Fruit fly (Drosophila melanogaster) whole organism, embryonic: ENCODE measurements around the gene SecCl.

ENCODE experiments used
- CG6254 ChIP-seq: fragments of 200-800 bp; sonication (Bioruptor generic); optimal IDR thresholded peaks from 3 replicates; lab custom pipeline; 2017; ENCODE audit warnings: mild to moderate bottlenecking, missing biosample characterization, missing genetic modification reagents, missing genetic modification characterization
- Camta ChIP-seq: fragments of 200-800 bp; sonication (Bioruptor generic); optimal IDR thresholded peaks from 2 replicates; lab custom pipeline; 2016; ENCODE audit warnings: missing biosample characterization, missing genetic modification characterization
- Lhr ChIP-seq: fragments of 200-800 bp; sonication (Bioruptor generic); optimal IDR thresholded peaks from 3 replicates; lab custom pipeline; 2017; ENCODE audit warnings: mild to moderate bottlenecking, missing biosample characterization, missing genetic modification reagents, missing genetic modification characterization
- amos ChIP-seq: fragments of 200-800 bp; sonication (Bioruptor generic); IDR thresholded peaks from 2 replicates; pipeline ENCODE4 v1.3.6; 2022; ENCODE audit warnings: missing biosample characterization, missing genetic modification characterization; ENCODE audit not compliant: partially characterized antibody
- ara ChIP-seq: fragments of 200-800 bp; sonication (Bioruptor generic); IDR thresholded peaks from 2 replicates; pipeline ENCODE4 v1.3.6; 2022; ENCODE audit warnings: missing biosample characterization, missing genetic modification characterization
- bab2 ChIP-seq: fragments of 200-800 bp; sonication (Bioruptor generic); optimal IDR thresholded peaks from 2 replicates; lab custom pipeline; 2016; ENCODE audit warnings: missing biosample characterization, missing genetic modification characterization
- emc ChIP-seq: fragments of 200-800 bp; sonication (Bioruptor generic); optimal IDR thresholded peaks from 2 replicates; lab custom pipeline; 2016; ENCODE audit warnings: missing biosample characterization, missing genetic modification characterization
- gce ChIP-seq: fragments of 200-800 bp; sonication (Bioruptor generic); IDR thresholded peaks from 3 replicates; pipeline ENCODE4 v1.3.6; 2022; ENCODE audit warnings: missing biosample characterization, missing genetic modification characterization
- klu ChIP-seq: fragments of 200-800 bp; sonication (Bioruptor generic); IDR thresholded peaks from 2 replicates; pipeline ENCODE4 v1.3.6; 2022; ENCODE audit warnings: missing biosample characterization, missing genetic modification characterization
- lola ChIP-seq, 3 experiments: fragments of >200 bp in 2 of 3; fragments of 200-800 bp in 1 of 3; sonication (Bioruptor generic) in 1 of 3; optimal IDR thresholded peaks; 2 replicates each; lab custom pipeline; 2017 to 2019; ENCODE audit warnings: missing biosample characterization in 3 of 3, missing genetic modification characterization in 3 of 3, mild to moderate bottlenecking in 1 of 3, moderate library complexity in 1 of 3
- usp ChIP-seq: fragments of >200 bp; optimal IDR thresholded peaks from 2 replicates; lab custom pipeline; 2017; ENCODE audit warnings: missing biosample characterization, missing genetic modification characterization
- zen2 ChIP-seq: fragments of 200-800 bp; sonication (Bioruptor generic); IDR thresholded peaks from 3 replicates; pipeline ENCODE4 v1.3.6; 2022; ENCODE audit warnings: missing biosample characterization, missing genetic modification characterization; ENCODE audit not compliant: partially characterized antibody

DNA sequence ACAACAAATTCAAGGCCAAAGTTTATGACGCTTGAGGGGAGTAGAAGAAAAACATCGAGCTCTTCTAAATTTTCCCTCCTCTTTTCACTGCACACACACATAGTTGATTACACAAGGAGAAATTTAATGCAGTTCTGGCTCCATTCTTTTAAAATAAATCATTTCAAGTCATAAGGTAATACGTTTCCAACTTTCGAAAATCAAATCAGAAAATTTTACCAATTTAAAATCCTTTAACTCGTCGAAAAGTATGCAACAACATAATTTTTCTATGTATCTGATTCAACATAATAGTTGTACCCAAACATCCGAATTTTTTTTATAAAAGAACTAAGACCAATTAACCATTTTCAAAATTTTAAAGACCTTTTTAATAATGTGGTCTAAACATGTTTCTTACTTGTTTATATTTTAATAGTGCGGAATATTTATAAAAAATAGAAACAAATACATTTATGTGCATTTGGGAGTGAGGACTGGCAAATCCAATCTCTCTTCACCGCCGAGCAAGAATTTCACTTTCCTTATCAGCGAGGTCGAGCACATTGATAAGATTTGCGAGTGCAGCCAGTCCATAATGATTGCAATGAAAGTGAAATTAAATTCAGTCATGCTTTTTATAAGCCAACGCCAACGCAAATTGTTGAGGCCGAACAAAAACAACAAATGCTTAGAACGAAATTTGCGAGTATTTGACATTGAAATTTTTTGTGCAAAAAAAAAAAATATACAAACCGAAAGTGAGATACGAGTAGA lies 36.3 kb downstream of the SecCl start:
- TF ChIP-seq gce (GFP tag; lab: Robert Waterston, UW) (no peak), usp (GFP tag; lab: Kevin White, UChicago) (no peak), Lhr (GFP tag; lab: Kevin White, UChicago) (no peak), lola (GFP tag; optimal IDR thresholded peaks at IDR 0.05; lab: Kevin White, UChicago) (no peak), amos (GFP tag; lab: Robert Waterston, UW) (no peak), CG6254 (GFP tag; lab: Kevin White, UChicago) (no peak), emc (GFP tag; lab: Kevin White, UChicago) (no peak), bab2 (GFP tag; lab: Kevin White, UChicago) (no peak), ara (no peak), Camta (GFP tag; lab: Kevin White, UChicago) (no peak), klu (GFP tag; lab: Robert Waterston, UW) (no peak), zen2 (GFP tag; lab: Robert Waterston, UW) (no peak)
